Fruit fly (Drosophila melanogaster) whole organism, wandering third instar larva: Measurements from ENCODE around the gene CG14075.

Experiments
- Hr78 ChIP-seq: fragments of >200 bp; optimal IDR thresholded peaks from 2 replicates; lab custom pipeline; 2017; ENCODE audit warnings: missing biosample characterization, missing genetic modification characterization
- h ChIP-seq: fragments of 200-800 bp; sonication (Bioruptor generic); optimal IDR thresholded peaks from 3 replicates; lab custom pipeline; 2016; ENCODE audit warnings: missing biosample characterization, mild to moderate bottlenecking, missing genetic modification characterization
- lola ChIP-seq: fragments of >200 bp; optimal IDR thresholded peaks from 2 replicates; lab custom pipeline; 2017; ENCODE audit warnings: missing biosample characterization, missing genetic modification characterization
- pan ChIP-seq: fragments of >200 bp; optimal IDR thresholded peaks from 2 replicates; lab custom pipeline; 2017
- usp ChIP-seq: fragments of >200 bp; optimal IDR thresholded peaks from 2 replicates; lab custom pipeline; 2017; ENCODE audit warnings: missing biosample characterization, missing genetic modification characterization
- woc ChIP-seq: sonication (Bioruptor generic); optimal IDR thresholded peaks from 2 replicates; lab custom pipeline; 2016; ENCODE audit warnings: missing biosample characterization, mild to moderate bottlenecking, missing genetic modification characterization

DNA sequence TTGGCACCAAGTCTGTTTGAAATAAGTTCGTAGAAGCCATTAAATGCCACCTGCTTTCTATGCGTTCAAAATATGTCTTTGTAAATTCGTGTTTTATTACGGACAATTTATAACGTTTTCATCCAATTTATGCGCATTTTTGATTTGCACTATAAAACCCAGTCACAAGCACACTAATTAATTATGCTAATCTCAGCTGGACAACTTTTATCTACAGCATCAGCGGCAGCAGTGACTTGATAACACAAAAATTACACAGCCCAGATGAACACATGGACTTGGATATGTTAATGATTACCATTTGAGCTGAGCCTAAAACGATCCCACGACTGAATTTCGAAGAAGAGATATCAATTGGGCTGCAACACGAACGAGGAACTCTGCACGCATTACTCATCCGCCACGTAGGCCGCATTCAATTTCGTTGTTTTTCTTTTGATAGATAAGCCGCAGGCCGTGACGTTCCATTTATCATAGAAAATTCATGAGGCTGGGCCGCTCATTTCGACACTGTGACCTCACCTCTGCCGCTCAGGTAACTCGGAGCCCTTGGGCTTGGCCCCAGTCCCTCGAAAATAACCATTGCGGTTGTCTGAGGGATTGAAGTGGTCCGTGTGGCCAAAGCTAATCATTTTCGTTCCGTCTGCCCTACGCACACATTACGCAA lies 28.5 kb downstream of the CG14075 start:
- TF ChIP-seq h (GFP tag; lab: Kevin White, UChicago) (no peak), woc (no peak), pan (no peak), Hr78 (GFP tag; lab: Kevin White, UChicago) (no peak), lola (no peak), usp (GFP tag; lab: Kevin White, UChicago) (no peak)
